Fruit fly (Drosophila melanogaster): ENCODE data around the gene dl.
A peak's percentile ranks its signal among the peaks of the same experiment; 100 is the strongest.

Gene dl

DNA sequence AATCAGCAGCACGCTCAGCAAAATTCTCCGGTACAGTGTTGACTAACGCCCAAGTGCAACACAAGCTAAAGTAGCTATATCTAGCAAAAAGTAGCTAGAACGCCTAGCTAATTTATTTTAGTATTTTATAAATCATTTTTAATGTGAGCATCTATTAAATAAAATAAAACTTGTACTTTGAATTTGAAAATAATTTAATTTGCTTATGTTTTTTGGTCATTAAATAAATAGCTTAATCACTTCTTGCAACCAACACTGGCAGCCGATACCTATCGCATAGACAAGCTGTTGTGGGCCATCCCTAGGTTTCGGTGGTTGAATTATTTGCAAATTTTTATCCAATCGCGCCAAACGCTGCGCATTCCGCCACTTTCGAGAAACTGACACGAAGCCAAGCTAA, 39.8 kb downstream of the dl start, which contains the start of the genes Polr2J and CG15141 (continued):
- TF ChIP-seq Ets65A (GFP tag) (peak; percentile 98), CG7556 (GFP tag; optimal IDR thresholded peaks at IDR 0.05) (no peak), knrl (GFP tag; IDR thresholded peaks at IDR 0.05; ENCODE audit: partially characterized antibody) (peak; percentile 92), chinmo (GFP tag; IDR thresholded peaks at IDR 0.05; ENCODE audit: partially characterized antibody) (no peak), CG9215 (GFP tag; IDR thresholded peaks at IDR 0.05) (peak; percentile 88), CG15011 (GFP tag; optimal IDR thresholded peaks at IDR 0.05) (peak; percentile 55), vvl (GFP tag; IDR thresholded peaks at IDR 0.05) (peak; percentile 88), CG14050 (GFP tag; IDR thresholded peaks at IDR 0.05) (peak; percentile 74; the same call in 2 of the 3 replicates), chn (GFP tag; optimal IDR thresholded peaks at IDR 0.05) (peak; percentile 75), CG5953 (GFP tag; IDR thresholded peaks at IDR 0.05) (no peak), CG34422 (GFP tag; IDR thresholded peaks at IDR 0.05) (peak; percentile 82; the same call in 2 of the 3 replicates), Lim3 (GFP tag; IDR thresholded peaks at IDR 0.05) (peak; percentile 56; the same call in 1 of the 2 replicates), Optix (GFP tag; IDR thresholded peaks at IDR 0.05) (peak; percentile 73; the same call in 1 of the 3 replicates), CG8765 (GFP tag; IDR thresholded peaks at IDR 0.05) (peak; percentile 84), Sin3A (optimal IDR thresholded peaks at IDR 0.05) (peak; percentile 94), CG16815 (GFP tag; optimal IDR thresholded peaks at IDR 0.05) (peak; percentile 87), CG17568 (GFP tag; optimal IDR thresholded peaks at IDR 0.05) (no peak), CG9609 (GFP tag; optimal IDR thresholded peaks at IDR 0.05) (peak; percentile 62), Dip2 (GFP tag; IDR thresholded peaks at IDR 0.05) (no peak), abd-A (tag; optimal IDR thresholded peaks at IDR 0.05) (no peak), CG3847 (GFP tag; IDR thresholded peaks at IDR 0.05) (peak; percentile 94), gem (tag; optimal IDR thresholded peaks at IDR 0.05) (peak; percentile 94), CG15601 (tag; optimal IDR thresholded peaks at IDR 0.05) (no peak), CG12769 (tag; optimal IDR thresholded peaks at IDR 0.05) (no peak), CG10565 (GFP tag; optimal IDR thresholded peaks at IDR 0.05) (peak; percentile 15), gsb (GFP tag; IDR thresholded peaks at IDR 0.05) (no peak), sim (GFP tag; IDR thresholded peaks at IDR 0.05) (no peak), Opbp (GFP tag; IDR thresholded peaks at IDR 0.05; ENCODE audit: partially characterized antibody) (peak; percentile 64; the same call in 2 of the 3 replicates), lab (GFP tag; optimal IDR thresholded peaks at IDR 0.05) (peak; percentile 86), odd (GFP tag; optimal IDR thresholded peaks at IDR 0.05) (no peak), zen2 (GFP tag; IDR thresholded peaks at IDR 0.05; ENCODE audit: partially characterized antibody) (no peak; the same call in 2 of the 3 replicates), Xbp1 (GFP tag; optimal IDR thresholded peaks at IDR 0.05) (peak; percentile 92), pb (GFP tag; optimal IDR thresholded peaks at IDR 0.05) (peak; percentile 11), D19A (tag; optimal IDR thresholded peaks at IDR 0.05) (no peak), Hsf (GFP tag; optimal IDR thresholded peaks at IDR 0.05) (peak; percentile 87), mirr (GFP tag; optimal IDR thresholded peaks at IDR 0.05) (no peak), CG32772 (GFP tag; IDR thresholded peaks at IDR 0.05) (peak; percentile 92), cwo (GFP tag; optimal IDR thresholded peaks at IDR 0.05) (peak; percentile 53), B-H2 (GFP tag; optimal IDR thresholded peaks at IDR 0.05) (peak; percentile 79), tap (tag; optimal IDR thresholded peaks at IDR 0.05) (no peak), CG42726 (GFP tag; IDR thresholded peaks at IDR 0.05; ENCODE audit: partially characterized antibody) (0 out of 2 replicates have a peak, but pooled peaks have one; percentile 38), CG8089 (GFP tag; optimal IDR thresholded peaks at IDR 0.05) (peak; percentile 56), CG2129 (GFP tag; IDR thresholded peaks at IDR 0.05; ENCODE audit: partially characterized antibody) (peak; percentile 86), sna (GFP tag; IDR thresholded peaks at IDR 0.05; ENCODE audit: partially characterized antibody) (peak; percentile 84), psq (GFP tag; optimal IDR thresholded peaks at IDR 0.05) (peak; percentile 68), CG14965 (GFP tag; optimal IDR thresholded peaks at IDR 0.05; ENCODE audit: borderline replicate concordance) (no peak), CHES-1-like (GFP tag; optimal IDR thresholded peaks at IDR 0.05) (peak; percentile 76), CG3065 (GFP tag; optimal IDR thresholded peaks at IDR 0.05) (peak; percentile 44), pnt (GFP tag; optimal IDR thresholded peaks at IDR 0.05) (peak; percentile 51), CG13287 (GFP tag; IDR thresholded peaks at IDR 0.05; ENCODE audit: partially characterized antibody) (peak; percentile 93)
